Fruit fly (Drosophila melanogaster) whole organism, embryonic: ENCODE measurements around the gene AstCC.

Source experiments
- Adf1 ChIP-seq: fragments of 200-800 bp; sonication (Bioruptor generic); IDR thresholded peaks from 2 replicates; pipeline ENCODE4 v1.3.6; 2022; ENCODE audit warnings: missing biosample characterization, missing genetic modification characterization
- Aef1 ChIP-seq: fragments of 200-800 bp; sonication (Bioruptor generic); IDR thresholded peaks from 3 replicates; pipeline ENCODE4 v1.3.6; 2022; ENCODE audit warnings: missing biosample characterization, missing genetic modification characterization
- Atf-2 ChIP-seq: fragments of 200-800 bp; sonication (Bioruptor generic); optimal IDR thresholded peaks from 2 replicates; lab custom pipeline; 2016; ENCODE audit warnings: missing biosample characterization, missing genetic modification characterization
- CG10147 ChIP-seq: fragments of 200-800 bp; sonication (Bioruptor generic); optimal IDR thresholded peaks from 2 replicates; lab custom pipeline; 2019; ENCODE audit warnings: missing biosample characterization, mild to moderate bottlenecking, missing genetic modification characterization, moderate library complexity
- CG10979 ChIP-seq: fragments of 200-800 bp; sonication (Bioruptor generic); optimal IDR thresholded peaks from 2 replicates; lab custom pipeline; 2018; ENCODE audit warnings: missing biosample characterization, mild to moderate bottlenecking, missing genetic modification characterization, moderate library complexity
- CG11504 ChIP-seq: fragments of 200-800 bp; sonication (Bioruptor generic); optimal IDR thresholded peaks from 3 replicates; lab custom pipeline; 2019; ENCODE audit warnings: missing biosample characterization, mild to moderate bottlenecking, missing genetic modification characterization, moderate library complexity
- CG12155 ChIP-seq: fragments of 200-800 bp; sonication (Bioruptor generic); optimal IDR thresholded peaks from 3 replicates; lab custom pipeline; 2016; ENCODE audit warnings: missing biosample characterization, missing genetic modification characterization
- CG13424 ChIP-seq: fragments of 200-800 bp; sonication (Bioruptor generic); optimal IDR thresholded peaks from 2 replicates; lab custom pipeline; 2019; ENCODE audit warnings: missing biosample characterization, mild to moderate bottlenecking, missing genetic modification characterization, moderate library complexity
- CG13894 ChIP-seq: fragments of 200-800 bp; sonication (Bioruptor generic); optimal IDR thresholded peaks from 3 replicates; lab custom pipeline; 2018; ENCODE audit warnings: missing biosample characterization, mild to moderate bottlenecking, missing genetic modification characterization, moderate library complexity
- CG16863 ChIP-seq: fragments of 200-800 bp; sonication (Bioruptor generic); optimal IDR thresholded peaks from 3 replicates; lab custom pipeline; 2016; ENCODE audit warnings: missing biosample characterization, missing genetic modification characterization
- CG31365 ChIP-seq: fragments of 200-800 bp; sonication (Bioruptor generic); optimal IDR thresholded peaks from 2 replicates; lab custom pipeline; 2018; ENCODE audit warnings: missing biosample characterization, mild to moderate bottlenecking, missing genetic modification characterization
- CG3163 ChIP-seq: fragments of 200-800 bp; sonication (Bioruptor generic); optimal IDR thresholded peaks from 3 replicates; lab custom pipeline; 2016; ENCODE audit warnings: missing biosample characterization, missing genetic modification characterization
- CG32532 ChIP-seq: fragments of 200-800 bp; sonication (Bioruptor generic); IDR thresholded peaks from 2 replicates; pipeline ENCODE4 v1.3.6; 2022; ENCODE audit warnings: missing biosample characterization, missing genetic modification characterization
- CG34422 ChIP-seq: fragments of 200-800 bp; sonication (Bioruptor generic); IDR thresholded peaks from 3 replicates; pipeline ENCODE4 v1.3.6; 2022; ENCODE audit warnings: missing biosample characterization, missing genetic modification characterization
- Fer2 ChIP-seq: fragments of 200-800 bp; sonication (Bioruptor generic); optimal IDR thresholded peaks from 2 replicates; lab custom pipeline; 2018; ENCODE audit warnings: missing biosample characterization, mild to moderate bottlenecking, missing genetic modification characterization, moderate library complexity
- H2.0 ChIP-seq: fragments of 200-800 bp; sonication (Bioruptor generic); IDR thresholded peaks from 2 replicates; pipeline ENCODE4 v1.3.6; 2022; ENCODE audit warnings: missing biosample characterization, missing genetic modification characterization
- HLH4C ChIP-seq: fragments of 200-800 bp; sonication (Bioruptor generic); IDR thresholded peaks from 3 replicates; pipeline ENCODE4 v1.3.6; 2022; ENCODE audit warnings: missing biosample characterization, missing genetic modification characterization; ENCODE audit not compliant: partially characterized antibody
- Hr51 ChIP-seq, 2 experiments: fragments of 200-800 bp; sonication (Bioruptor generic); optimal IDR thresholded peaks; 2 replicates in 1 of 2; 3 replicates in 1 of 2; lab custom pipeline; 2016 to 2018; ENCODE audit warnings: missing biosample characterization in 2 of 2, missing genetic modification characterization in 2 of 2, mild to moderate bottlenecking in 1 of 2, moderate library complexity in 1 of 2
- Hr78 ChIP-seq, 2 experiments: fragments of 200-800 bp in 1 of 2; fragments of >200 bp in 1 of 2; sonication (Bioruptor generic) in 1 of 2; optimal IDR thresholded peaks; 2 replicates each; lab custom pipeline; 2017 to 2019; ENCODE audit warnings: missing biosample characterization in 2 of 2, missing genetic modification characterization in 2 of 2, mild to moderate bottlenecking in 1 of 2, moderate library complexity in 1 of 2
- Jarid2 ChIP-seq: fragments of 200-800 bp; sonication (Bioruptor generic); optimal IDR thresholded peaks from 3 replicates; lab custom pipeline; 2017; ENCODE audit warnings: mild to moderate bottlenecking, missing biosample characterization, missing genetic modification reagents, missing genetic modification characterization
- Neu2 ChIP-seq: fragments of 200-800 bp; sonication (Bioruptor generic); optimal IDR thresholded peaks from 3 replicates; lab custom pipeline; 2016; ENCODE audit warnings: missing biosample characterization, missing genetic modification characterization, borderline replicate concordance
- Oaz ChIP-seq: fragments of 200-800 bp; sonication (Bioruptor generic); IDR thresholded peaks from 2 replicates; pipeline ENCODE4 v1.3.6; 2022; ENCODE audit warnings: missing biosample characterization, missing genetic modification characterization
- Pdp1 ChIP-seq, 2 experiments: fragments of 200-800 bp; sonication (Bioruptor generic); optimal IDR thresholded peaks; 3 replicates each; lab custom pipeline; 2016; ENCODE audit warnings: missing biosample characterization in 2 of 2, missing genetic modification characterization in 2 of 2, mild to moderate bottlenecking in 1 of 2, moderate library complexity in 1 of 2
- Sox102F ChIP-seq: fragments of 200-800 bp; sonication (Bioruptor generic); optimal IDR thresholded peaks from 2 replicates; lab custom pipeline; 2018; ENCODE audit warnings: missing biosample characterization, mild to moderate bottlenecking, missing genetic modification characterization, moderate library complexity
- bbx ChIP-seq: fragments of 200-800 bp; sonication (Bioruptor generic); IDR thresholded peaks from 2 replicates; pipeline ENCODE4 v1.3.6; 2022; ENCODE audit warnings: missing biosample characterization, missing genetic modification characterization; ENCODE audit not compliant: partially characterized antibody
- corto ChIP-seq: fragments of 200-800 bp; sonication (Bioruptor generic); optimal IDR thresholded peaks from 2 replicates; lab custom pipeline; 2016; ENCODE audit warnings: missing biosample characterization, mild to moderate bottlenecking, missing genetic modification characterization, moderate library complexity
- cwo ChIP-seq: fragments of 200-800 bp; sonication (Bioruptor generic); optimal IDR thresholded peaks from 3 replicates; lab custom pipeline; 2017; ENCODE audit warnings: missing biosample characterization, missing genetic modification characterization, mild to moderate bottlenecking, moderate library complexity, missing genetic modification reagents
- dmrt99B ChIP-seq: fragments of 200-800 bp; sonication (Bioruptor generic); optimal IDR thresholded peaks from 2 replicates; lab custom pipeline; 2018; ENCODE audit warnings: missing biosample characterization, mild to moderate bottlenecking, missing genetic modification characterization, moderate library complexity
- dysf ChIP-seq: fragments of 200-800 bp; sonication (Bioruptor generic); IDR thresholded peaks from 3 replicates; pipeline ENCODE4 v1.3.6; 2022; ENCODE audit warnings: missing biosample characterization, missing genetic modification characterization
- gcm ChIP-seq: fragments of 200-800 bp; sonication (Bioruptor generic); optimal IDR thresholded peaks from 2 replicates; lab custom pipeline; 2019; ENCODE audit warnings: missing biosample characterization, mild to moderate bottlenecking, missing genetic modification characterization, moderate library complexity
- grn ChIP-seq: fragments of 200-800 bp; sonication (Bioruptor generic); optimal IDR thresholded peaks from 3 replicates; lab custom pipeline; 2017; ENCODE audit warnings: missing biosample characterization, missing genetic modification characterization
- ind ChIP-seq: fragments of 200-800 bp; sonication (Bioruptor generic); optimal IDR thresholded peaks from 3 replicates; lab custom pipeline; 2016; ENCODE audit warnings: missing biosample characterization, missing genetic modification characterization
- kni ChIP-seq: fragments of 200-800 bp; sonication (Bioruptor generic); optimal IDR thresholded peaks from 3 replicates; lab custom pipeline; 2017; ENCODE audit warnings: mild to moderate bottlenecking, missing biosample characterization, missing genetic modification reagents, missing genetic modification characterization
- lmd ChIP-seq: fragments of 200-800 bp; sonication (Bioruptor generic); IDR thresholded peaks from 2 replicates; pipeline ENCODE4 v1.3.6; 2022; ENCODE audit warnings: missing biosample characterization, missing genetic modification characterization
- lov ChIP-seq, 2 experiments: fragments of 200-800 bp in 1 of 2; fragments of >200 bp in 1 of 2; sonication (Bioruptor generic) in 1 of 2; IDR thresholded peaks in 1 of 2; optimal IDR thresholded peaks in 1 of 2; 2 replicates in 1 of 2; 3 replicates in 1 of 2; pipeline versions ENCODE4 v1.3.6 to Lab custom; 2017 to 2022; ENCODE audit warnings: missing biosample characterization in 1 of 2, missing genetic modification characterization in 1 of 2
- phol ChIP-seq: fragments of 200-800 bp; sonication (Bioruptor generic); optimal IDR thresholded peaks from 3 replicates; lab custom pipeline; 2018; ENCODE audit warnings: missing biosample characterization, mild to moderate bottlenecking, missing genetic modification characterization, moderate library complexity
- pros ChIP-seq: fragments of 200-800 bp; sonication (Bioruptor generic); optimal IDR thresholded peaks from 3 replicates; lab custom pipeline; 2019; ENCODE audit warnings: missing biosample characterization, mild to moderate bottlenecking, missing genetic modification characterization, moderate library complexity
- ranshi ChIP-seq: fragments of 200-800 bp; sonication (Bioruptor generic); IDR thresholded peaks from 2 replicates; pipeline ENCODE4 v1.3.6; 2022; ENCODE audit warnings: missing biosample characterization, missing genetic modification characterization
- row ChIP-seq: fragments of 200-800 bp; sonication (Bioruptor generic); IDR thresholded peaks from 3 replicates; pipeline ENCODE4 v1.3.6; 2022; ENCODE audit warnings: missing biosample characterization, missing genetic modification characterization
- sd ChIP-seq: fragments of 200-800 bp; sonication (Bioruptor generic); optimal IDR thresholded peaks from 3 replicates; lab custom pipeline; 2018; ENCODE audit warnings: missing biosample characterization, mild to moderate bottlenecking, missing genetic modification characterization, moderate library complexity
- sim ChIP-seq: fragments of 200-800 bp; sonication (Bioruptor generic); IDR thresholded peaks from 2 replicates; pipeline ENCODE4 v1.3.6; 2022; ENCODE audit warnings: missing biosample characterization, missing genetic modification characterization
- tna ChIP-seq: fragments of 200-800 bp; sonication (Bioruptor generic); IDR thresholded peaks from 2 replicates; pipeline ENCODE4 v1.3.6; 2022; ENCODE audit warnings: missing biosample characterization, missing genetic modification characterization; ENCODE audit not compliant: partially characterized antibody
- vvl ChIP-seq: fragments of 200-800 bp; sonication (Bioruptor generic); IDR thresholded peaks from 2 replicates; pipeline ENCODE4 v1.3.6; 2022; ENCODE audit warnings: missing biosample characterization, missing genetic modification characterization
- wek ChIP-seq: fragments of 200-800 bp; sonication (Bioruptor generic); optimal IDR thresholded peaks from 3 replicates; lab custom pipeline; 2018; ENCODE audit warnings: missing biosample characterization, mild to moderate bottlenecking, missing genetic modification characterization, moderate library complexity
- zen ChIP-seq: fragments of 200-800 bp; sonication (Bioruptor generic); optimal IDR thresholded peaks from 3 replicates; lab custom pipeline; 2018; ENCODE audit warnings: missing biosample characterization, mild to moderate bottlenecking, missing genetic modification characterization, moderate library complexity

Gene AstCC

DNA sequence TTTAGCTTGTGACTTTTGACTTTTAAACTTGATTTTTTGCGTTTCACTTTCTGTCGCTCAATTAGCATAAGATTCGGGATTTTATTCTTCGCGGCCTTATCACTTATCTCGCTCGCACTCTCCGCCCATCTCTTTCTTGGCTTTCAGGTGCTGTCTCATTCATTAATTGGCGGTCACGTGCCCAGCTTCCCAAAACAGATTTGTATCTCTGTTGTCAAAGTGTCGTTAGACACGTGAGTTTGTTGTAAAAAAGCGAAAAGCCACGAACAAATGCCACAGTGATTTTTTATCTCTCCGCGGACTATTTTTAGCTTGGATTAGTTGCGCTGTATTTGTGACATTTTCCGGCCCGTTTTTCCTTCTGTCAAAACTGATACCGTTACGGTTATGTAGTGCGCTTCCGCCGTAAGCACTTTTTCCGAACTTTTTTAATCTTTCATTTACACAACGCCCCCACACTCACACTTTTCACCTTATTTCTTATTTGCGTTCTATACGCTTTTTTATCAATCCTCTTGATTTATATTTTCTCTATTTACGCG is 28.2 kb downstream of the AstCC start:
- TF ChIP-seq Atf-2 (GFP tag; lab: Kevin White, UChicago), result no peak
- 0 out of 2 replicates have a peak, but pooled peaks have one; percentile 6 for TF ChIP-seq sim (GFP tag; lab: Robert Waterston, UW)
- TF ChIP-seq wek (GFP tag; lab: Kevin White, UChicago), result no peak
- TF ChIP-seq CG31365, result no peak
- TF ChIP-seq CG13894, result no peak
- TF ChIP-seq CG34422 (GFP tag; lab: Robert Waterston, UW), result no peak
- TF ChIP-seq CG12155, result no peak
- TF ChIP-seq zen, result no peak
- no peak for TF ChIP-seq bbx (GFP tag; lab: Robert Waterston, UW)
- peak in 1 of 2 experiments; percentile 59 for TF ChIP-seq Pdp1 (GFP tag; optimal IDR thresholded peaks at IDR 0.05; lab: Kevin White, UChicago)
- TF ChIP-seq Adf1 (GFP tag; lab: Robert Waterston, UW), result 0 out of 2 replicates have a peak, but pooled peaks have one; percentile 36
- TF ChIP-seq kni (GFP tag; lab: Kevin White, UChicago), result peak; percentile 8
- TF ChIP-seq grn (GFP tag; lab: Kevin White, UChicago), result peak; percentile 76
- peak in 1 of 2 experiments; percentile 5 for TF ChIP-seq Hr78 (GFP tag; optimal IDR thresholded peaks at IDR 0.05; lab: Kevin White, UChicago)
- TF ChIP-seq tna, result no peak
- TF ChIP-seq CG10147, result no peak
- TF ChIP-seq CG3163 (GFP tag; lab: Kevin White, UChicago), result peak; percentile 51
- peak; percentile 91 for TF ChIP-seq cwo (GFP tag; lab: Kevin White, UChicago)

DNA sequence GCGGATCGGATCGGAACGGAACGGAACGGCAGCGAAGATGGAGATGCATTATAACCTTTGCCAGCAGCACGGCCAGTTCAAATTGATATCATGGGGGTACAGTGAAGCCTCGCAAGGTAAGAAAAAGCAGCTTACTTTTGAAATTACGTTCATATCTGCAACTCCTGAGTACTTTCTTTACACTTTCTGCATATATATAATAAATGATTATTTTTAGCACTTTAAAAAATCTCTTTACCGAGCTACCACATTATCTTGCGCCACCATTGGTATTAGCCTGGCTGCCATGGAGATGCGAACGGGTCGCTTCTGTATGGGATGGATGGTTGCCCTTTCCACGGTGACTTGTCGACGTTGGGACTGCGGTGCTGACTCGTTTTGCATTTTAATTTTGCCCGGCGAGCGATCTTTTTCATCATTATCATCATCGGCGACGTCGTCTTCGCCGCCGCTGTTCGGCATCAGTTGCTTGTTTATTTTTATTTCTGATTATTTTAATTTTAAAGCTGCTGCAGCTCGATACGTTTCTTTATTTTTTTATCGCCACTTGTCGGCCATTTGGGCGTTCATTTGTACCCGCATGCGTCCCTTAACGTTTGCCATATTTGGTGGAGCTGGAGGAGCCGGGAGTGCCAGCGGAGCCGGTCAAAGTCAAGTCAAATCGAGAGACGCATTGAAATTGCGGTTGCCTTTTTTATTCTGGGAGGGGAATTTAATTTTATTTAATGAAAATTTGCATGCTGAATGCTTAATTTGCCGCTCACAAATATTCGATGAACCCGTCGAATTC is 31.8 kb downstream of the AstCC start:
- TF ChIP-seq row, result peak; percentile 65
- TF ChIP-seq phol, result peak; percentile 12
- TF ChIP-seq lov (optimal IDR thresholded peaks at IDR 0.05; lab: Kevin White, UChicago), result no peak
- TF ChIP-seq lov (GFP tag; IDR thresholded peaks at IDR 0.05; lab: Robert Waterston, UW), result no peak
- peak; percentile 57 for TF ChIP-seq dmrt99B (tag; lab: Kevin White, UChicago)
- TF ChIP-seq dysf (GFP tag; lab: Robert Waterston, UW), result peak; percentile 56; the same call in 2 of the 3 replicates
- no peak for TF ChIP-seq CG10979 (tag; lab: Kevin White, UChicago)
- TF ChIP-seq Aef1 (GFP tag; lab: Robert Waterston, UW), result peak; percentile 48; the same call in 2 of the 3 replicates
- no peak for TF ChIP-seq wek (GFP tag; lab: Kevin White, UChicago)
- 0 out of 2 replicates have a peak, but pooled peaks have one; percentile 34 for TF ChIP-seq ranshi (GFP tag; lab: Robert Waterston, UW)
- no peak for TF ChIP-seq sd
- TF ChIP-seq gcm (GFP tag; lab: Kevin White, UChicago), result no peak
- TF ChIP-seq CG32532 (GFP tag; lab: Robert Waterston, UW), result no peak
- TF ChIP-seq Fer2 (tag; lab: Kevin White, UChicago), result no peak
- TF ChIP-seq CG13424 (tag; lab: Kevin White, UChicago), result peak; percentile 1
- TF ChIP-seq Jarid2 (GFP tag; lab: Kevin White, UChicago), result no peak
- TF ChIP-seq CG16863 (GFP tag; lab: Kevin White, UChicago), result no peak
- TF ChIP-seq H2.0, result peak; percentile 58; the same call in 1 of the 2 replicates
- peak; percentile 44 for TF ChIP-seq Sox102F (GFP tag; lab: Kevin White, UChicago)
- TF ChIP-seq vvl, result peak; percentile 27; the same call in 1 of the 2 replicates
- TF ChIP-seq Neu2, result no peak
- TF ChIP-seq Hr51 (GFP tag; optimal IDR thresholded peaks at IDR 0.05; lab: Kevin White, UChicago), result peak in 1 of 2 experiments; percentile 50
- peak; percentile 24 for TF ChIP-seq ind
- no peak for TF ChIP-seq pros (GFP tag; lab: Kevin White, UChicago)
- TF ChIP-seq Oaz, result peak; percentile 48; the same call in 1 of the 2 replicates
- peak; percentile 50 for TF ChIP-seq CG11504 (tag; lab: Kevin White, UChicago)
- TF ChIP-seq HLH4C (GFP tag; lab: Robert Waterston, UW), result no peak
- peak; percentile 46 for TF ChIP-seq lmd (GFP tag; lab: Robert Waterston, UW)
- TF ChIP-seq corto (GFP tag; lab: Kevin White, UChicago), result peak; percentile 92
